Worm (Caenorhabditis elegans) whole organism, mixed stage, embryonic: Measurements from ENCODE around the gene T22D1.8.
A peak's percentile ranks its signal among the peaks of the same experiment; 100 is the strongest.

Experiments
- M03D4.4 ChIP-seq: sonication (generic microtip); optimal IDR thresholded peaks from 2 replicates; lab custom pipeline; 2017; ENCODE audit warnings: mild to moderate bottlenecking, missing genetic modification characterization, missing compliant biosample characterization
- bed-3 ChIP-seq: fragments of 200-800 bp; sonication (Bioruptor generic); optimal IDR thresholded peaks from 3 replicates; lab custom pipeline; 2018; ENCODE audit warnings: mild to moderate bottlenecking, missing genetic modification characterization, moderate library complexity, missing compliant biosample characterization
- blmp-1 ChIP-seq: fragments of 150-350 bp; optimal IDR thresholded peaks from 2 replicates; lab custom pipeline; 2014; ENCODE audit warnings: missing biosample characterization, missing genetic modification characterization
- ceh-39 ChIP-seq: fragments of 150-350 bp; optimal IDR thresholded peaks from 2 replicates; lab custom pipeline; 2014; ENCODE audit warnings: missing biosample characterization, missing genetic modification characterization
- ceh-43 ChIP-seq: fragments of 200-800 bp; sonication (Bioruptor generic); optimal IDR thresholded peaks from 2 replicates; lab custom pipeline; 2018; ENCODE audit warnings: mild to moderate bottlenecking, missing genetic modification characterization, moderate library complexity, missing compliant biosample characterization
- ceh-83 ChIP-seq: fragments of 200-800 bp; sonication (Bioruptor generic); optimal IDR thresholded peaks from 2 replicates; lab custom pipeline; 2018; ENCODE audit warnings: mild to moderate bottlenecking, missing genetic modification characterization, missing compliant biosample characterization
- ces-1 ChIP-seq: fragments of 150-350 bp; optimal IDR thresholded peaks from 2 replicates; lab custom pipeline; 2014; ENCODE audit warnings: missing biosample characterization, missing genetic modification reagents, missing genetic modification characterization
- cnd-1 ChIP-seq: fragments of 200-800 bp; sonication (Bioruptor generic); optimal IDR thresholded peaks from 2 replicates; lab custom pipeline; 2018; ENCODE audit warnings: mild to moderate bottlenecking, missing genetic modification characterization, missing compliant biosample characterization
- drap-1 ChIP-seq: fragments of 200-800 bp; sonication (Bioruptor generic); optimal IDR thresholded peaks from 3 replicates; lab custom pipeline; 2018; ENCODE audit warnings: mild to moderate bottlenecking, missing genetic modification characterization, missing compliant biosample characterization
- elt-1 ChIP-seq: sonication (generic microtip); optimal IDR thresholded peaks from 2 replicates; lab custom pipeline; 2017; ENCODE audit warnings: missing genetic modification characterization, mild to moderate bottlenecking, missing compliant biosample characterization, antibody characterized with exemption, moderate library complexity, borderline replicate concordance; ENCODE audit not compliant: insufficient read depth
- elt-3 ChIP-seq: fragments of 150-350 bp; optimal IDR thresholded peaks from 2 replicates; lab custom pipeline; 2014; ENCODE audit warnings: missing biosample characterization, missing genetic modification characterization
- flh-1 ChIP-seq: fragments of 200-800 bp; sonication (Bioruptor generic); optimal IDR thresholded peaks from 2 replicates; lab custom pipeline; 2018; ENCODE audit warnings: mild to moderate bottlenecking, missing genetic modification characterization, moderate library complexity, missing compliant biosample characterization
- hlh-1 ChIP-seq: fragments of 150-350 bp; optimal IDR thresholded peaks from 2 replicates; lab custom pipeline; 2014; ENCODE audit warnings: missing biosample characterization, missing genetic modification reagents, missing genetic modification characterization
- lin-13 ChIP-seq: fragments of 150-350 bp; optimal IDR thresholded peaks from 2 replicates; lab custom pipeline; 2014; ENCODE audit warnings: missing biosample characterization, missing genetic modification characterization
- lin-32 ChIP-seq: fragments of 200-800 bp; sonication (Bioruptor generic); optimal IDR thresholded peaks from 2 replicates; lab custom pipeline; 2018; ENCODE audit warnings: mild to moderate bottlenecking, missing genetic modification characterization, missing compliant biosample characterization
- mab-5 ChIP-seq: fragments of 150-350 bp; optimal IDR thresholded peaks from 2 replicates; lab custom pipeline; 2014; ENCODE audit warnings: missing biosample characterization, missing genetic modification characterization
- mep-1 ChIP-seq: fragments of 150-350 bp; optimal IDR thresholded peaks from 2 replicates; lab custom pipeline; 2017; ENCODE audit warnings: missing biosample characterization, missing genetic modification reagents, missing genetic modification characterization, inconsistent platforms
- mls-2 ChIP-seq: sonication (generic microtip); optimal IDR thresholded peaks from 2 replicates; lab custom pipeline; 2016; ENCODE audit warnings: mild to moderate bottlenecking, missing genetic modification characterization, moderate library complexity, missing compliant biosample characterization
- nhr-12 ChIP-seq: fragments of 150-350 bp; optimal IDR thresholded peaks from 2 replicates; lab custom pipeline; 2014; ENCODE audit warnings: missing biosample characterization, missing genetic modification characterization
- nhr-2 ChIP-seq: fragments of 150-350 bp; optimal IDR thresholded peaks from 2 replicates; lab custom pipeline; 2014; ENCODE audit warnings: missing biosample characterization, missing genetic modification characterization
- nhr-28 ChIP-seq: fragments of 150-350 bp; optimal IDR thresholded peaks from 2 replicates; lab custom pipeline; 2014; ENCODE audit warnings: missing biosample characterization, missing genetic modification characterization
- nhr-76 ChIP-seq: sonication (generic microtip); optimal IDR thresholded peaks from 2 replicates; lab custom pipeline; 2017; ENCODE audit warnings: missing biosample characterization, missing genetic modification characterization
- pha-4 ChIP-seq: fragments of 150-350 bp; optimal IDR thresholded peaks from 2 replicates; lab custom pipeline; 2018; ENCODE audit warnings: missing biosample characterization, missing genetic modification reagents, missing genetic modification characterization
- sem-2 ChIP-seq: fragments of 200-800 bp; sonication (Bioruptor generic); optimal IDR thresholded peaks from 2 replicates; lab custom pipeline; 2018; ENCODE audit warnings: mild to moderate bottlenecking, missing genetic modification characterization, missing compliant biosample characterization
- snpc-4 ChIP-seq: fragments of 150-350 bp; optimal IDR thresholded peaks from 2 replicates; lab custom pipeline; 2014; ENCODE audit warnings: missing biosample characterization, missing genetic modification characterization
- sptf-1 ChIP-seq: sonication (generic microtip); optimal IDR thresholded peaks from 2 replicates; lab custom pipeline; 2017; ENCODE audit warnings: mild to moderate bottlenecking, missing genetic modification characterization, moderate library complexity, missing compliant biosample characterization
- unc-120 ChIP-seq: sonication (generic microtip); optimal IDR thresholded peaks from 2 replicates; lab custom pipeline; 2017; ENCODE audit warnings: missing genetic modification characterization, missing compliant biosample characterization; ENCODE audit not compliant: poor library complexity, severe bottlenecking
- unc-39 ChIP-seq: fragments of 150-350 bp; optimal IDR thresholded peaks from 2 replicates; lab custom pipeline; 2014; ENCODE audit warnings: missing biosample characterization, missing genetic modification characterization
- unc-62 ChIP-seq: fragments of 150-350 bp; optimal IDR thresholded peaks from 2 replicates; lab custom pipeline; 2014; ENCODE audit warnings: missing biosample characterization, missing genetic modification reagents, missing genetic modification characterization
- ztf-11 ChIP-seq: fragments of 150-350 bp; optimal IDR thresholded peaks from 2 replicates; lab custom pipeline; 2014; ENCODE audit warnings: missing biosample characterization, missing genetic modification characterization

T22D1.8 gene

DNA sequence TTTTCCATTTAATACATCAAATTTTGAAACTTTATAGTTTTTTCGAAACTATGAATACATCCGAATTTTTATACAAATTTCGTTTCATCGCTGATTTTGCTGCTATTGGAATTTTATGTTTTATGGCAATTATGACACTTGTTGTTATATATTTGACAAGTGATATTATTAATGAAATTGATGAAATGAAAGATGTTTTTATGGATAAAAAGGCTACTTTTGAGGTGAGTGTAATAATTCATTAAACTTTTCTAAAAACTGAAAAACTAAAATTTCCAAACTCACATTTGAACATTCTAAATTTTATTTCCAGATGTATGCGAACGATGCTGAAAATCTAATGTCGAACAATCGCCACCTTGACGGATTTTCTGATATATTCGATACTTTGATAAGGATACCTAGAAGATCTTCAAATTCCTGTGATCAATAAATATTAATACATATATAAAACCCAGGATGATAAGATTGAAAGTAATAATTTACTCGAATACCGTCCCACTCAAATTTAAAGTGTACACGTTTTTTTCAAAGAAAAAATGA is at the start of gene T22D1.8, which contains the start of gene T22D1.17:
T22D1.8 (minus strand) TSS at position 402 of the 543 bp plus-strand sequence.
T22D1.17 (plus strand) TSS at position 51 of the 543 bp plus-strand sequence.
- no peak for TF ChIP-seq pha-4 (tag; lab: Kevin White, UChicago)
- TF ChIP-seq lin-32 (GFP tag; lab: Kevin White, UChicago): no peak
- no peak for TF ChIP-seq unc-120 (tag; lab: Kevin White, UChicago)
- no peak for TF ChIP-seq lin-13 (tag; lab: Kevin White, UChicago)
- no peak for TF ChIP-seq M03D4.4 (tag; lab: Kevin White, UChicago)
- no peak for TF ChIP-seq elt-1 (tag; lab: Kevin White, UChicago)
- TF ChIP-seq nhr-76: no peak
- no peak for TF ChIP-seq snpc-4 (tag; lab: Kevin White, UChicago)
- no peak for TF ChIP-seq elt-3 (tag; lab: Kevin White, UChicago)
- no peak for TF ChIP-seq flh-1 (GFP tag; lab: Kevin White, UChicago)
- no peak for TF ChIP-seq mls-2 (tag; lab: Kevin White, UChicago)
- no peak for TF ChIP-seq nhr-2 (tag; lab: Kevin White, UChicago)
- no peak for TF ChIP-seq mep-1 (tag; lab: Kevin White, UChicago)
- no peak for TF ChIP-seq nhr-28 (tag; lab: Kevin White, UChicago)
- TF ChIP-seq ceh-39 (tag; lab: Kevin White, UChicago): no peak
- no peak for TF ChIP-seq sem-2 (GFP tag; lab: Kevin White, UChicago)
- no peak for TF ChIP-seq ces-1 (GFP tag; lab: Kevin White, UChicago)
- TF ChIP-seq drap-1: no peak
- TF ChIP-seq hlh-1 (tag; lab: Kevin White, UChicago): no peak
- no peak for TF ChIP-seq ceh-83 (GFP tag; lab: Kevin White, UChicago)

DNA sequence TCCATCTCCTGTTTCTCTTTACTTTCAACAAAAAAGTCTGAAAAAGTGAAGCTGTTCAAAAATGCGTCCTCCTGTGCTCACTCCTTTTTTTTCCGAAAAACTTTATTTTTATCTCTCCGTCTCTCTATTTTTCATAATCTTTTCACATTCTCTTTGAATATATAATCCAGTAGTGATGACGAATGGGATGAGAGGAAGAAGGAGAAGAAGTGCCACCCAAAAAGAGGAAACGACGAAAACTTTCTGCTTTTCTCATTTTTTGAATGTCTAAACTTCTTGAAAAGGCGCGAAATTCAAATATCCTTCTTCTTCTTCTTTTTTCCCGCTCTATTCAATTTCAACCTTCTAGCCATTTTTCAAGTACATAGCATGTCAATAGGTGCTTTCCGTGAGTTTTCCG is 48.5 kb upstream of the T22D1.8 start:
- TF ChIP-seq ces-1 (GFP tag; lab: Kevin White, UChicago) (peak; percentile 4), unc-39 (tag; lab: Kevin White, UChicago) (no peak), ceh-39 (tag; lab: Kevin White, UChicago) (no peak)

DNA sequence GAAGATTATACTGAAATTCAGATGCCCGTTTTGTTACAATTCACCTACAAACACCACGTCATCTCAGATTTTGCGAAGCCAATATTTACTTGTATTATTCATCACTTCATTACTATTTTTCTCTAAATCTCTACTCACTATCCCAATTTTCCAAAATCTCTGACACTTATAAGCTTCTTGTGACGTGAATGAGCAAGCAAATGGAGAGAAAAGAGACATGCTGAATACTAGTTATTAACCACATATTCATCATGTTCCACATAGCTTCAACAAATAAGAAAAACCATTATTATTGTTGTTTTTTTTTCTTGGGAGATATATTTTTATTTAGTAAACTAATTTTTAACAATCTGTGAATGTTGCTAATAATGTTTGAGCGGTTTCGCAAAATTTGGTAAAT is 45.1 kb upstream of the T22D1.8 start:
- TF ChIP-seq ces-1 (GFP tag; lab: Kevin White, UChicago) (peak; percentile 8), ztf-11 (tag; lab: Kevin White, UChicago) (no peak), bed-3 (GFP tag; lab: Kevin White, UChicago) (no peak)

DNA sequence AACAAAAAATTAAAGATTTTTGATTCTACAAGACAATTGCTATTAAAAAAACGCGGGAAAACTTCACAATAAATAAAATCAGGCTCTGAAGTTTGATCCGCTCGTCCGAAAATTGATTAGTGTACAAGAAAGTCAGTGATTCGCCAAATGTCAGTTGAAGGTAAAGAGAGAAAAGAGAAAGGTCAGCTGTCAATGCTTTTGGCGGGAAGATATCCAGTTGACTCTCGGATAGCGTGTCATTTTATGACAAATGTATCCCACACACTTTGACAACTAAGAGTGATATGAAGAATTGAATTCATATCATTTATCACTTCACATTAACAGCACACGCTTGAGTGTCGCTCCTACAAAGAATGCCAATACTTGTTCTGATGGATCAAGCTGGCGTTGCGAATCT is 40.7 kb upstream of the T22D1.8 start:
- TF ChIP-seq hlh-1 (tag; lab: Kevin White, UChicago) (peak; percentile 92), unc-120 (tag; lab: Kevin White, UChicago) (peak; percentile 27), nhr-12 (tag; lab: Kevin White, UChicago) (no peak), mab-5 (tag; lab: Kevin White, UChicago) (no peak), cnd-1 (tag; lab: Kevin White, UChicago) (no peak), unc-62 (GFP tag; lab: Kevin White, UChicago) (peak; percentile 95)
- TF ChIP-seq, all 35 proteins: peak for 3

DNA sequence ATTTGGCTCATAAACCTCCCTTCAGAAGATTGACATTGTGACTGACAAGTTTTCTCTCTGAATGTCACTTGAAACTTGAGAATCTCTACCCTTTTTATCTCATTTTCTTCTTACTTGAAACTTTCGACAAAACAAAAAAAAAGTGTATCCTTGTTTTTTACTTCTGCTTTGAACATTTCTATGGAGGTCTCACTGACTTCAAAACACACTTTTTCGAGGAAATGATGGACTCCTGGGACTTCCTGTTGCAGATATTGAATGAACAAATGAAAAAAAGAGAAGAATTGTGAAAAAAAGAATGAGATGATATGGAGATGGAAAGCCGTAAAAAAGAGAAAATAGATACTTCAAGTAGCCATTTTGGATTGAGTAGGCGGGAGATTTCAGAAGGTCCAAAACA is 35.0 kb upstream of the T22D1.8 start:
- TF ChIP-seq flh-1 (GFP tag; lab: Kevin White, UChicago) (no peak), pha-4 (tag; lab: Kevin White, UChicago) (no peak), blmp-1 (tag; lab: Kevin White, UChicago) (no peak)

DNA sequence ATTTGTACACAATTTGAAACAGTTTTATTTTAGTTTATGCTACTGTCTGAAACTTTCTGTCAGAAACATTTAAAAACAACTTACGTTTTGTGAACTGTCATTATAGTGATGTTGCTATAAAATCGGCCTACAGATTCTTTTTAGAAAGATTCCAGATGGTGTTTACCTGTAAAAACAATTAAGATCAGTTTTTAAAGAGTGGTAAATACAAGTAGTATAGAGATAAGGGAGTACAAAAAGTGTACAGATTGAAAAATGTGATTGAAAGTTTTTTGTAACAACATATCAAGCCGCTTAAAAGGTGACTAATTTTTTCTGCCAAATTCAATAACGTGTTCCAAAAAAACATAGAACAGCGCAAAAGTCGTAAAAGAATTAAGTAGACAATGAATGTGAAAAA is 31.4 kb upstream of the T22D1.8 start, which contains the start of gene npr-12:
npr-12 (minus strand) TSS at position 101 of the 400 bp plus-strand sequence.
- TF ChIP-seq snpc-4 (tag; lab: Kevin White, UChicago): no peak
- no peak for TF ChIP-seq ceh-43 (GFP tag; lab: Kevin White, UChicago)
- TF ChIP-seq unc-39 (tag; lab: Kevin White, UChicago): no peak
- TF ChIP-seq sptf-1 (tag; lab: Kevin White, UChicago): no peak
- TF ChIP-seq mab-5 (tag; lab: Kevin White, UChicago): no peak
